Fruit fly (Drosophila melanogaster): ENCODE results near the gene CG7800.

Gene CG7800

DNA sequence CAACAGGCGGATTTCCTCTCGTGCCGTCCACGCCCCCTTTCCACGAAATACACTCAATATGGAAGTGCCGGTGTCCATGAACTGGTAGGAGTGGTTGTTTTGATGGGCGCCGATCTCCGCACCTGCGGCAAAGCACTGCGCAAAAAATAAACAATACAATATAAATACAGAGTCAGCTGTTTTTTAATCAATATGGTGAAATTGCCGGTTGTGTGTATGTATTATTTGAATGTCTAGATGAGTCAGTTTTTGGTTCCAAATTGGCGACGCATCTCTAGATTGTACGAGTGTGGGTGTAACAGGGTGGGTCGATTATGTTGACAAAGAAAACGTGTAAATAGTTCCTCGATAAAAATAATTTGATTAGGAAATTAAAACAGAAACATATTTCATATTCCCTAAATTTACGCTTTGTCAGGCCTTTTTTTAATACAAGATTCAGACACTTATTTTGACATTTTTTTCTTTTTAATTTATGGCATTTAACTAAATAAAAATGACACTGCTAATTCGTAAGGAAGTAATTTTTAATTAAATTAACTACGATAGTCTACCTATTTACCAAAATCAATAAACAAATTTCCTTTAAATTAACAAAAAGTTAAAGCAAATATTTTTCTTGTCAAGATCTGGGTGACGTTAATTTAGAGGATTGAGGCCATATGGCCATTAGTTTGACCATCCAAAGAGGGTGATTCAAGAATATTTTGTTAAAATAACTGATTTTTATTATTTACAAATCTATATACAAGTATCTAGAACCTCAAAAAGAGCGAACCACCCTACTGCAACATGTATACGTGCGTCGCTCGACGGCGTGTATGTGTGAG lies 21.9 kb downstream of the CG7800 start:
- TF ChIP-seq gl (tag; optimal IDR thresholded peaks at IDR 0.05) (peak; percentile 54), CG12605 (GFP tag; IDR thresholded peaks at IDR 0.05) (no peak), CG8301 (tag; optimal IDR thresholded peaks at IDR 0.05) (peak; percentile 87), Pif1A (GFP tag; optimal IDR thresholded peaks at IDR 0.05) (peak; percentile 84), Snoo (tag; optimal IDR thresholded peaks at IDR 0.05) (peak; percentile 89), CG34367 (tag; optimal IDR thresholded peaks at IDR 0.05) (peak; percentile 69), Pif1B (GFP tag; optimal IDR thresholded peaks at IDR 0.05) (peak; percentile 83), CG4496 (GFP tag; IDR thresholded peaks at IDR 0.05) (peak; percentile 69), D1 (tag; optimal IDR thresholded peaks at IDR 0.05) (peak; percentile 51), CG9948 (tag; optimal IDR thresholded peaks at IDR 0.05) (peak; percentile 83), CG17806 (tag; optimal IDR thresholded peaks at IDR 0.05) (peak; percentile 82), CG15710 (tag; optimal IDR thresholded peaks at IDR 0.05) (peak; percentile 87), Ets98B (GFP tag; IDR thresholded peaks at IDR 0.05) (peak; percentile 80), CG32121 (GFP tag; IDR thresholded peaks at IDR 0.05) (peak; percentile 76), CG13204 (GFP tag; optimal IDR thresholded peaks at IDR 0.05) (no peak), CG14655 (GFP tag; optimal IDR thresholded peaks at IDR 0.05) (peak; percentile 93), fd96Ca (GFP tag; IDR thresholded peaks at IDR 0.05) (peak; percentile 70), rn (GFP tag; IDR thresholded peaks at IDR 0.05) (peak; percentile 26), CG10348 (GFP tag; IDR thresholded peaks at IDR 0.05) (no peak), CG8159 (tag; optimal IDR thresholded peaks at IDR 0.05) (peak; percentile 92), EcR (GFP tag; optimal IDR thresholded peaks at IDR 0.05) (peak; percentile 55)

- TF ChIP-seq EcR (GFP tag; optimal IDR thresholded peaks at IDR 0.05) (peak; percentile 35), D1 (tag; optimal IDR thresholded peaks at IDR 0.05) (peak; percentile 41), CG9948 (tag; optimal IDR thresholded peaks at IDR 0.05) (no peak)
Measured at dm6 chr3R:8240302-8240682, 22.5 kb downstream of the CG7800 start, which contains the start of gene Ada2b. TSS of gene Ada2b (minus strand) at chr3R:8240515.

DNA sequence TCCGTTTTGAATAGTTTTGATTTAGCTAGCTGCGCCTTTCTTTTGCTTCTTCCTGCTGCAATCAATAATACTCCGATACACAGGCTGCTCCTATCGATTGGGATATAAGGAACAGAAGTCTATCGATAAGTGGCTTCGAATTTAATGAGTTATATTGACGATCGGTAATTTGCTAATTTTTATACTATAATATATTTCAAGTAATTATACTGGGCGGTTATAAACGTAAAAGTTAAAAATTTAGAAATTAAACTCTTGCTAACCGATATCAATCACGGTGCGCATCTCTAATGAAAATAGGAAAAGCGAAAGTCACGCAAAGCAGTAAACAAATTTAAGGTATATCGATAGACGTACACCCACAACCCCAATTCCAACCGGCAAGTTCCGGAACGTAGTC lies 26.0 kb downstream of the CG7800 start, which contains the start of the genes CG9636, CG18749 and CG33722:
Gene CG9636, minus strand, starts transcription at position 73 of the 400 bp plus-strand sequence.
Gene CG18749, plus strand, starts transcription at position 336 of the 400 bp plus-strand sequence.
Gene CG33722, plus strand, starts transcription at position 336 of the 400 bp plus-strand sequence.
- TF ChIP-seq Ets98B (GFP tag; IDR thresholded peaks at IDR 0.05) (peak; percentile 52; the same call in 1 of the 2 replicates), CG14655 (GFP tag; optimal IDR thresholded peaks at IDR 0.05) (no peak), CG4496 (GFP tag; IDR thresholded peaks at IDR 0.05) (peak; percentile 36; the same call in 1 of the 3 replicates), fd96Ca (GFP tag; IDR thresholded peaks at IDR 0.05) (no peak), CG10348 (GFP tag; IDR thresholded peaks at IDR 0.05) (no peak), CG8159 (tag; optimal IDR thresholded peaks at IDR 0.05) (peak; percentile 40), CG15710 (tag; optimal IDR thresholded peaks at IDR 0.05) (peak; percentile 58), gl (tag; optimal IDR thresholded peaks at IDR 0.05) (no peak), rn (GFP tag; IDR thresholded peaks at IDR 0.05) (no peak), D1 (tag; optimal IDR thresholded peaks at IDR 0.05) (peak; percentile 26), CG17806 (tag; optimal IDR thresholded peaks at IDR 0.05) (peak; percentile 41), Pif1A (GFP tag; optimal IDR thresholded peaks at IDR 0.05) (no peak), EcR (GFP tag; optimal IDR thresholded peaks at IDR 0.05) (peak; percentile 4), CG34367 (tag; optimal IDR thresholded peaks at IDR 0.05) (no peak), CG32121 (GFP tag; IDR thresholded peaks at IDR 0.05) (no peak; the same call in 1 of the 2 replicates), CG13204 (GFP tag; optimal IDR thresholded peaks at IDR 0.05) (no peak), Pif1B (GFP tag; optimal IDR thresholded peaks at IDR 0.05) (peak; percentile 69), CG12605 (GFP tag; IDR thresholded peaks at IDR 0.05) (no peak), CG8301 (tag; optimal IDR thresholded peaks at IDR 0.05) (peak; percentile 52), Snoo (tag; optimal IDR thresholded peaks at IDR 0.05) (peak; percentile 45), CG9948 (tag; optimal IDR thresholded peaks at IDR 0.05) (no peak)

DNA sequence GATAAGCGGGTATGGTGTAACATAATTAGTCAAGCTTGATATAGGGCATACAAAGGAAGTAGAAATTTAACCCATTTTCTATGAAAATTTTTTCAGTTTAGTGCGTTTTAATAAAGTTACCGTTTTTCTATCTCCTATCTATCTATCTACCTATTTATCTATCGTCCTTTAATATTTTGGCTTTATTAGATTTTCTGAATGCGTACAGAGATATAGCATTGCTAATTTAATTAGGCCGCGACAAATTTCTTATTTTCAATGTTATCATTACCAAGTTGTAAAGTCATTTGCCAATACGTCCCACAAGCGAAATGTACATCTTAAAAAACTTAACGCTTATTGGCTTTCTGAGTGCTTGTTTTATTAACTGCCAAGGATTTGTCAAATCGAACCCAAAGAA lies 30.4 kb downstream of the CG7800 start, which contains the start of gene CG15864:
Gene CG15864, plus strand, starts transcription at position 301 of the 400 bp plus-strand sequence.
- no peak for TF ChIP-seq Pif1A (GFP tag; optimal IDR thresholded peaks at IDR 0.05)
- no peak for TF ChIP-seq CG15710 (tag; optimal IDR thresholded peaks at IDR 0.05)
- TF ChIP-seq CG12605 (GFP tag; IDR thresholded peaks at IDR 0.05): no peak
- no peak for TF ChIP-seq D1 (tag; optimal IDR thresholded peaks at IDR 0.05)
- TF ChIP-seq rn (GFP tag; IDR thresholded peaks at IDR 0.05): no peak
- TF ChIP-seq EcR (GFP tag; optimal IDR thresholded peaks at IDR 0.05): no peak
- TF ChIP-seq CG10348 (GFP tag; IDR thresholded peaks at IDR 0.05): no peak
- no peak for TF ChIP-seq fd96Ca (GFP tag; IDR thresholded peaks at IDR 0.05)
- TF ChIP-seq CG8159 (tag; optimal IDR thresholded peaks at IDR 0.05): no peak
- TF ChIP-seq gl (tag; optimal IDR thresholded peaks at IDR 0.05): no peak
- no peak for TF ChIP-seq CG17806 (tag; optimal IDR thresholded peaks at IDR 0.05)

- peak; percentile 31; the same call in 1 of the 2 replicates for TF ChIP-seq Ets98B (GFP tag; IDR thresholded peaks at IDR 0.05)
- 0 out of 2 replicates have a peak, but pooled peaks have one; percentile 11 for TF ChIP-seq rn (GFP tag; IDR thresholded peaks at IDR 0.05)
- TF ChIP-seq fd96Ca (GFP tag; IDR thresholded peaks at IDR 0.05): peak; percentile 25; the same call in 1 of the 3 replicates
- TF ChIP-seq CG4496 (GFP tag; IDR thresholded peaks at IDR 0.05): peak; percentile 17; the same call in 1 of the 3 replicates
- no peak for TF ChIP-seq Snoo (tag; optimal IDR thresholded peaks at IDR 0.05)
Measured at dm6 chr3R:8250166-8250733, 32.5 kb downstream of the CG7800 start, which contains the start of gene mtg. TSS of gene mtg (plus strand) at chr3R:8250497.

All from whole organism, pupa.